Worm (Caenorhabditis elegans) whole organism, young adult: ENCODE data around the gene wdr-83.
A peak's percentile ranks its signal among the peaks of the same experiment; 100 is the strongest.

Source experiments
- B0019.2 ChIP-seq: fragments of 200-800 bp; sonication (Bioruptor generic); conservative IDR thresholded peaks from 2 replicates; pipeline ENCODE4 v1.3.6; 2022; ENCODE audit warnings: missing genetic modification reagents, missing genetic modification characterization, missing compliant biosample characterization
- C17E4.6 ChIP-seq: fragments of 200-800 bp; sonication (Bioruptor generic); IDR thresholded peaks from 2 replicates; pipeline ENCODE4 v1.3.6; 2022; ENCODE audit warnings: missing genetic modification reagents, missing genetic modification characterization, missing compliant biosample characterization
- F39B2.1 ChIP-seq: fragments of 200-800 bp; sonication (Bioruptor generic); IDR thresholded peaks from 2 replicates; pipeline ENCODE4 v1.3.6; 2022; ENCODE audit warnings: missing genetic modification reagents, missing genetic modification characterization, missing compliant biosample characterization
- F49E8.2 ChIP-seq: sonication (generic microtip); optimal IDR thresholded peaks from 3 replicates; lab custom pipeline; 2017; ENCODE audit warnings: missing genetic modification characterization, mild to moderate bottlenecking, missing compliant biosample characterization, antibody characterized with exemption, moderate library complexity; ENCODE audit not compliant: insufficient read depth
- F52B5.7 ChIP-seq: sonication (generic microtip); optimal IDR thresholded peaks from 2 replicates; lab custom pipeline; 2016; ENCODE audit warnings: mild to moderate bottlenecking, missing genetic modification characterization, missing compliant biosample characterization
- F55B11.4 ChIP-seq: sonication (generic microtip); optimal IDR thresholded peaks from 2 replicates; lab custom pipeline; 2016; ENCODE audit warnings: missing compliant biosample characterization, missing genetic modification characterization, borderline replicate concordance; ENCODE audit not compliant: insufficient read depth
- F57A8.1 ChIP-seq: fragments of 200-800 bp; sonication (Bioruptor generic); optimal IDR thresholded peaks from 2 replicates; lab custom pipeline; 2018; ENCODE audit warnings: mild to moderate bottlenecking, missing genetic modification characterization, moderate library complexity, missing compliant biosample characterization
- T07F8.4 ChIP-seq: sonication (generic microtip); optimal IDR thresholded peaks from 2 replicates; lab custom pipeline; 2016; ENCODE audit warnings: mild to moderate bottlenecking, missing genetic modification characterization, moderate library complexity, missing compliant biosample characterization
- T26A5.8 ChIP-seq: sonication (generic microtip); optimal IDR thresholded peaks from 2 replicates; lab custom pipeline; 2016; ENCODE audit warnings: missing genetic modification characterization, missing compliant biosample characterization
- Y53G8AR.9 ChIP-seq: fragments of 200-800 bp; sonication (Bioruptor generic); conservative IDR thresholded peaks from 2 replicates; pipeline ENCODE4 v1.3.6; 2022; ENCODE audit warnings: missing genetic modification reagents, missing genetic modification characterization, missing compliant biosample characterization
- Y56A3A.18 ChIP-seq: fragments of 200-800 bp; sonication (Bioruptor generic); IDR thresholded peaks from 2 replicates; pipeline ENCODE4 v1.3.6; 2022; ENCODE audit warnings: missing genetic modification reagents, missing genetic modification characterization, missing compliant biosample characterization
- ZK185.1 ChIP-seq: sonication (generic microtip); optimal IDR thresholded peaks from 2 replicates; lab custom pipeline; 2016; ENCODE audit warnings: mild to moderate bottlenecking, missing genetic modification characterization, missing compliant biosample characterization; ENCODE audit not compliant: poor library complexity, severe bottlenecking
- ama-1 ChIP-seq, 3 experiments: fragments of 150-350 bp in 1 of 3; sonication (generic microtip) in 2 of 3; optimal IDR thresholded peaks; 2 replicates each; lab custom pipeline; 2014 to 2018; ENCODE audit warnings: missing biosample characterization in 2 of 3, missing genetic modification characterization in 2 of 3, missing genetic modification reagents in 2 of 3
- athp-1 ChIP-seq: sonication (generic microtip); optimal IDR thresholded peaks from 2 replicates; lab custom pipeline; 2017; ENCODE audit warnings: mild to moderate bottlenecking, missing genetic modification characterization, missing compliant biosample characterization
- attf-6 ChIP-seq: fragments of 200-800 bp; sonication (Bioruptor generic); IDR thresholded peaks from 2 replicates; pipeline ENCODE4 v1.3.6; 2022; ENCODE audit warnings: missing genetic modification reagents, missing genetic modification characterization, missing compliant biosample characterization
- ccch-3 ChIP-seq: fragments of 200-800 bp; sonication (Bioruptor generic); optimal IDR thresholded peaks from 2 replicates; lab custom pipeline; 2018; ENCODE audit warnings: mild to moderate bottlenecking, missing genetic modification characterization, missing compliant biosample characterization
- ceh-100 ChIP-seq: fragments of 200-800 bp; sonication (Bioruptor generic); IDR thresholded peaks from 2 replicates; pipeline ENCODE4 v1.3.6; 2022; ENCODE audit warnings: missing genetic modification reagents, missing genetic modification characterization, missing compliant biosample characterization
- ceh-40 ChIP-seq: fragments of 200-800 bp; sonication (Bioruptor generic); IDR thresholded peaks from 2 replicates; pipeline ENCODE4 v1.3.6; 2022; ENCODE audit warnings: missing genetic modification characterization, missing compliant biosample characterization
- ceh-58 ChIP-seq: fragments of 200-800 bp; sonication (Bioruptor generic); IDR thresholded peaks from 2 replicates; pipeline ENCODE4 v1.3.6; 2022; ENCODE audit warnings: missing genetic modification characterization, missing compliant biosample characterization
- ceh-79 ChIP-seq: sonication (generic microtip); optimal IDR thresholded peaks from 2 replicates; lab custom pipeline; 2017; ENCODE audit warnings: mild to moderate bottlenecking, missing genetic modification characterization, missing compliant biosample characterization
- dox-1 ChIP-seq: fragments of 200-800 bp; sonication (Bioruptor generic); IDR thresholded peaks from 2 replicates; pipeline ENCODE4 v1.3.6; 2022; ENCODE audit warnings: missing genetic modification reagents, missing genetic modification characterization, missing compliant biosample characterization
- dpl-1 ChIP-seq: fragments of 150-350 bp; optimal IDR thresholded peaks from 2 replicates; lab custom pipeline; 2014; ENCODE audit warnings: missing biosample characterization, missing genetic modification reagents, missing genetic modification characterization
- egl-18 ChIP-seq: fragments of 200-800 bp; sonication (Bioruptor generic); IDR thresholded peaks from 2 replicates; pipeline ENCODE4 v1.3.6; 2022; ENCODE audit warnings: missing genetic modification reagents, missing genetic modification characterization, missing compliant biosample characterization
- gei-17 ChIP-seq: fragments of 200-800 bp; sonication (Bioruptor generic); optimal IDR thresholded peaks from 2 replicates; lab custom pipeline; 2018; ENCODE audit warnings: mild to moderate bottlenecking, missing genetic modification characterization, missing compliant biosample characterization
- hlh-12 ChIP-seq: sonication (generic microtip); optimal IDR thresholded peaks from 2 replicates; lab custom pipeline; 2016; ENCODE audit warnings: missing genetic modification characterization, missing compliant biosample characterization
- hlh-26 ChIP-seq: fragments of 200-800 bp; sonication (Bioruptor generic); conservative IDR thresholded peaks from 2 replicates; pipeline ENCODE4 v1.3.6; 2022; ENCODE audit warnings: missing genetic modification reagents, missing genetic modification characterization, missing compliant biosample characterization
- let-607 ChIP-seq, 2 experiments: fragments of 200-800 bp in 1 of 2; sonication (Bioruptor generic) in 1 of 2; sonication (generic microtip) in 1 of 2; optimal IDR thresholded peaks; 2 replicates each; lab custom pipeline; 2016 to 2018; ENCODE audit warnings: mild to moderate bottlenecking in 2 of 2, missing compliant biosample characterization in 2 of 2, missing genetic modification characterization in 2 of 2, moderate library complexity in 2 of 2, missing genotype in 1 of 2
- lin-40 ChIP-seq: sonication (generic microtip); optimal IDR thresholded peaks from 2 replicates; lab custom pipeline; 2016; ENCODE audit warnings: missing genetic modification characterization, mild to moderate bottlenecking, missing compliant biosample characterization, missing genotype, missing genetic modification reagents
- lin-54 ChIP-seq: fragments of 200-800 bp; sonication (Bioruptor generic); optimal IDR thresholded peaks from 2 replicates; lab custom pipeline; 2018; ENCODE audit warnings: mild to moderate bottlenecking, missing genetic modification characterization, missing compliant biosample characterization
- madf-6 ChIP-seq: fragments of 200-800 bp; sonication (Bioruptor generic); IDR thresholded peaks from 2 replicates; pipeline ENCODE4 v1.3.6; 2022; ENCODE audit warnings: missing genetic modification reagents, missing genetic modification characterization, missing compliant biosample characterization
- madf-8 ChIP-seq: fragments of 200-800 bp; sonication (Bioruptor generic); conservative IDR thresholded peaks from 2 replicates; pipeline ENCODE4 v1.3.6; 2022; ENCODE audit warnings: missing genetic modification reagents, missing genetic modification characterization, missing compliant biosample characterization
- mcd-1 ChIP-seq: fragments of 200-800 bp; sonication (Bioruptor generic); IDR thresholded peaks from 2 replicates; pipeline ENCODE4 v1.3.6; 2022; ENCODE audit warnings: missing genetic modification reagents, missing genetic modification characterization, missing compliant biosample characterization
- nfya-1 ChIP-seq: sonication (generic microtip); optimal IDR thresholded peaks from 2 replicates; lab custom pipeline; 2017; ENCODE audit warnings: antibody characterized with exemption, missing compliant biosample characterization, missing genetic modification characterization, borderline replicate concordance; ENCODE audit not compliant: insufficient read depth
- nfyb-1 ChIP-seq: fragments of 200-800 bp; sonication (Bioruptor generic); IDR thresholded peaks from 2 replicates; pipeline ENCODE4 v1.3.6; 2022; ENCODE audit warnings: missing genetic modification reagents, missing genetic modification characterization, missing compliant biosample characterization
- nhr-27 ChIP-seq: fragments of 200-800 bp; sonication (Bioruptor generic); optimal IDR thresholded peaks from 2 replicates; lab custom pipeline; 2018; ENCODE audit warnings: mild to moderate bottlenecking, missing genetic modification characterization, moderate library complexity, missing compliant biosample characterization
- nhr-80 ChIP-seq: sonication (generic microtip); optimal IDR thresholded peaks from 2 replicates; lab custom pipeline; 2016; ENCODE audit warnings: missing genetic modification characterization, missing compliant biosample characterization
- pbrm-1 ChIP-seq: fragments of 200-800 bp; sonication (Bioruptor generic); IDR thresholded peaks from 2 replicates; pipeline ENCODE4 v1.3.6; 2022; ENCODE audit warnings: missing genetic modification reagents, missing genetic modification characterization, missing compliant biosample characterization
- rcor-1 ChIP-seq: fragments of 200-800 bp; sonication (Bioruptor generic); IDR thresholded peaks from 2 replicates; pipeline ENCODE4 v1.3.6; 2022; ENCODE audit warnings: missing genetic modification reagents, missing genetic modification characterization, missing compliant biosample characterization
- rec-8 ChIP-seq, 2 experiments: sonication (generic microtip); optimal IDR thresholded peaks; 2 replicates each; lab custom pipeline; 2016; ENCODE audit warnings: mild to moderate bottlenecking in 2 of 2, missing genetic modification characterization in 2 of 2, missing genetic modification reagents in 2 of 2, missing genotype in 2 of 2, missing biosample characterization in 1 of 2, missing compliant biosample characterization in 1 of 2, moderate library complexity in 1 of 2
- repo-1 ChIP-seq: sonication (generic microtip); optimal IDR thresholded peaks from 2 replicates; lab custom pipeline; 2017; ENCODE audit warnings: mild to moderate bottlenecking, missing genetic modification characterization, missing compliant biosample characterization
- sea-2 ChIP-seq: fragments of 200-800 bp; sonication (Bioruptor generic); IDR thresholded peaks from 2 replicates; pipeline ENCODE4 v1.3.6; 2022; ENCODE audit warnings: missing genetic modification characterization, missing compliant biosample characterization
- snpc-1.3 ChIP-seq: sonication (generic microtip); optimal IDR thresholded peaks from 2 replicates; lab custom pipeline; 2017; ENCODE audit warnings: missing genetic modification characterization, mild to moderate bottlenecking, missing compliant biosample characterization, antibody characterized with exemption, moderate library complexity, missing genotype, missing genetic modification reagents; ENCODE audit not compliant: insufficient read depth
- snpc-3.4 ChIP-seq: sonication (generic microtip); optimal IDR thresholded peaks from 2 replicates; lab custom pipeline; 2017; ENCODE audit warnings: missing genetic modification characterization, mild to moderate bottlenecking, missing compliant biosample characterization, antibody characterized with exemption, moderate library complexity, missing genotype, missing genetic modification reagents
- xnd-1 ChIP-seq: sonication (generic microtip); optimal IDR thresholded peaks from 2 replicates; lab custom pipeline; 2016; ENCODE audit warnings: missing genotype, missing genetic modification reagents, missing genetic modification characterization, missing compliant biosample characterization
- zfh-2 ChIP-seq: fragments of 200-800 bp; sonication (Bioruptor generic); conservative IDR thresholded peaks from 2 replicates; pipeline ENCODE4 v1.3.6; 2022; ENCODE audit warnings: missing genetic modification reagents, missing genetic modification characterization, missing compliant biosample characterization
- zim-3 ChIP-seq: sonication (generic microtip); optimal IDR thresholded peaks from 2 replicates; lab custom pipeline; 2017; ENCODE audit warnings: mild to moderate bottlenecking, missing genetic modification characterization, moderate library complexity, missing compliant biosample characterization
- ztf-22 ChIP-seq: fragments of 200-800 bp; sonication (Bioruptor generic); optimal IDR thresholded peaks from 2 replicates; lab custom pipeline; 2018; ENCODE audit warnings: mild to moderate bottlenecking, missing genetic modification characterization, moderate library complexity, missing compliant biosample characterization

Gene wdr-83

DNA sequence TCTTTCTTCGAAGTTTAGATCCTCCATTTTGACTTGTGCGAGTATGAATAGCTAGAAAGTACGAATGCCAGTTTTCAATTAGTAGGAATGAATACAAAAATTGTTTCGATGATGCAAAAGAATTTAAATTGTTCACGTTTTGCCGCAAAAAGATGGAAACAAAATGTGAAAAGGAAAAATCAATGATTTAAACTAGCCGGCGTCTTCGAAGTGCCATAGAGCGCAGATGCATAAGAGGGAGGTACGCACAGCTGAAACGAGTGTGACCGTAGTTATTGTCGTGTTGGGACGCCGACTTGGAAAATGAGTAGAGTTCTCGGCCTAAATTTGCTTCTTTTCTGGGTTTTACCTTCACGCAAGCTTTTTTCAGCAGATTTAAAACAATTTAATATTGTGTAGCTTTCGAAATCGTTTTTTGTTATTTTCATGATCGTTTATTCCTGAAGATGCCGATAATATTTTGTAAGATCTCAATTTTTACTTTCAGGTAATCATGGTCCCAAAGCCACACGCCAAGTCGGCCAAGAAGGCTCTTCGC lies 23.7 kb upstream of the wdr-83 start, which contains the start of the genes ify-1 and rpl-22 (continued):
- TF ChIP-seq ccch-3 (GFP tag; lab: Kevin White, UChicago) (no peak), sea-2 (no peak), snpc-3.4 (peak; percentile 81), ama-1 (optimal IDR thresholded peaks at IDR 0.05; lab: Kevin White, UChicago) (no peak), ama-1 (GFP tag; optimal IDR thresholded peaks at IDR 0.05; lab: Kevin White, UChicago) (no peak), ceh-40 (GFP tag; lab: Robert Waterston, UW) (no peak), T26A5.8 (no peak), lin-40 (peak; percentile 79), F57A8.1 (GFP tag; lab: Kevin White, UChicago) (no peak), xnd-1 (tag; lab: Kevin White, UChicago) (peak; percentile 52), let-607 (tag; optimal IDR thresholded peaks at IDR 0.05; lab: Kevin White, UChicago) (peak; percentile 27 to 76), C17E4.6 (no peak), B0019.2 (GFP tag; lab: Robert Waterston, UW) (0 out of 2 replicates have a peak, but pooled peaks have one; percentile 38), F55B11.4 (tag; lab: Kevin White, UChicago) (no peak), pbrm-1 (GFP tag; lab: Robert Waterston, UW) (peak; percentile 89), snpc-1.3 (tag; lab: Kevin White, UChicago) (peak; percentile 60), ceh-58 (no peak), lin-54 (peak; percentile 92), rcor-1 (GFP tag; lab: Robert Waterston, UW) (peak; percentile 89), athp-1 (tag; lab: Kevin White, UChicago) (peak; percentile 73), ZK185.1 (peak; percentile 90), nhr-27 (tag; lab: Kevin White, UChicago) (no peak), nhr-80 (tag; lab: Kevin White, UChicago) (peak; percentile 36), egl-18 (GFP tag; lab: Robert Waterston, UW) (no peak), Y56A3A.18 (GFP tag; lab: Robert Waterston, UW) (peak; percentile 67; the same call in 1 of the 2 replicates), zfh-2 (GFP tag; lab: Robert Waterston, UW) (no peak), repo-1 (tag; lab: Kevin White, UChicago) (no peak), T07F8.4 (no peak), attf-6 (no peak), hlh-12 (tag; lab: Kevin White, UChicago) (no peak), madf-8 (GFP tag; lab: Robert Waterston, UW) (peak; percentile 71), F49E8.2 (tag; lab: Kevin White, UChicago) (peak; percentile 93), dox-1 (GFP tag; lab: Robert Waterston, UW) (peak; percentile 88), nfyb-1 (GFP tag; lab: Robert Waterston, UW) (peak; percentile 77), madf-6 (GFP tag; lab: Robert Waterston, UW) (peak; percentile 94), mcd-1 (GFP tag; lab: Robert Waterston, UW) (peak; percentile 98), F52B5.7 (tag; lab: Kevin White, UChicago) (no peak), zim-3 (tag; lab: Kevin White, UChicago) (no peak), hlh-26 (GFP tag; lab: Robert Waterston, UW) (no peak), gei-17 (GFP tag; lab: Kevin White, UChicago) (no peak), Y53G8AR.9 (GFP tag; lab: Robert Waterston, UW) (peak; percentile 52; the same call in 1 of the 2 replicates), nfya-1 (tag; lab: Kevin White, UChicago) (no peak), ceh-100 (peak; percentile 90), ceh-79 (tag; lab: Kevin White, UChicago) (no peak), rec-8 (tag; optimal IDR thresholded peaks at IDR 0.05; lab: Kevin White, UChicago) (no peak), F39B2.1 (GFP tag; lab: Robert Waterston, UW) (no peak), dpl-1 (GFP tag; lab: Kevin White, UChicago) (peak; percentile 82), ztf-22 (GFP tag; lab: Kevin White, UChicago) (no peak)
